Worm (Caenorhabditis elegans): ENCODE measurements around the gene Y25C1A.8.

DNA sequence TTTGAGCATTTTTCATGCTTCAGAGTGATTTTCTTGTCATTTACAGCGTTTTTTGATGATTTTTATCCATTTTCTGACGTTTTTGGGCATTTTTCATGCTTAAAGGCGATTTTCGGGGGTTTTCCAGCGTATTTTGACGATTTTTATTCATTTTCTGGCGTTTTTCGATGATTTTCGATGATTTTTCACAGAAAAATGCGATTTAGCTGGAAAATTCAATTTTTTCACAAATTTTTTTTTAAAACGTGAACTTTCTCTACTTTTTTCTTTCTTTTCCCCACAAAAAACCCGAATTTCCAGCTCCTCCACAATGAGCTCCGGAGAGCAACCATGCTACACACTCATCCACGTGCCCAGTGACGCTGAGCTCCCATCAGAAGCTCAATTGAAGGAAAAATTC is 1.7 kb upstream of the Y25C1A.8 start, which contains the start of gene copb-1:
- TF ChIP-seq dpl-1 (GFP tag; optimal IDR thresholded peaks at IDR 0.05) (no peak), pqm-1 (tag; optimal IDR thresholded peaks at IDR 0.05) (no peak), vab-15 (tag; optimal IDR thresholded peaks at IDR 0.05) (no peak), mdl-1 (tag; optimal IDR thresholded peaks at IDR 0.05) (no peak)

Measured in whole organism, L1 larva.